Worm (Caenorhabditis elegans) whole organism, L4 larva: ENCODE data around the gene sft-1.

ENCODE experiments used
- F10B5.3 ChIP-seq: sonication (generic microtip); optimal IDR thresholded peaks from 2 replicates; lab custom pipeline; 2016; ENCODE audit warnings: mild to moderate bottlenecking, missing genetic modification characterization, missing compliant biosample characterization
- F26F4.8 ChIP-seq: fragments of 200-800 bp; sonication (Bioruptor generic); conservative IDR thresholded peaks from 2 replicates; pipeline ENCODE4 v1.3.6; 2022; ENCODE audit warnings: missing genetic modification characterization, missing compliant biosample characterization
- F49E8.2 ChIP-seq: sonication (generic microtip); optimal IDR thresholded peaks from 2 replicates; lab custom pipeline; 2016; ENCODE audit warnings: missing compliant biosample characterization, mild to moderate bottlenecking, missing genetic modification characterization, borderline replicate concordance
- R02D3.7 ChIP-seq: fragments of 150-350 bp; sonication (generic microtip); optimal IDR thresholded peaks from 3 replicates; lab custom pipeline; 2014; ENCODE audit warnings: missing biosample characterization, missing genetic modification characterization
- T20F7.1 ChIP-seq: fragments of 200-800 bp; sonication (Bioruptor generic); optimal IDR thresholded peaks from 2 replicates; lab custom pipeline; 2018; ENCODE audit warnings: mild to moderate bottlenecking, missing genetic modification characterization, missing compliant biosample characterization
- T26A8.4 ChIP-seq: fragments of 200-800 bp; sonication (Bioruptor generic); IDR thresholded peaks from 2 replicates; pipeline ENCODE4 v1.3.6; 2022; ENCODE audit warnings: missing genetic modification characterization, missing compliant biosample characterization
- Y48G9A.11 ChIP-seq: fragments of 200-800 bp; sonication (Bioruptor generic); IDR thresholded peaks from 2 replicates; pipeline ENCODE4 v1.3.6; 2022; ENCODE audit warnings: missing genetic modification reagents, missing genetic modification characterization, missing compliant biosample characterization
- aha-1 ChIP-seq: fragments of 150-350 bp; peaks from one replicate; lab custom pipeline; 2014; ENCODE audit warnings: missing biosample characterization, missing genetic modification characterization
- ama-1 ChIP-seq: fragments of 150-350 bp; optimal IDR thresholded peaks from 2 replicates; lab custom pipeline; 2014; ENCODE audit warnings: inconsistent platforms, mixed read lengths
- ceh-20 ChIP-seq: fragments of 200-800 bp; sonication (Bioruptor generic); IDR thresholded peaks from 2 replicates; pipeline ENCODE4 v1.3.6; 2022; ENCODE audit warnings: missing genetic modification reagents, missing genetic modification characterization, missing compliant biosample characterization
- ceh-28 ChIP-seq: fragments of 150-350 bp; optimal IDR thresholded peaks from 2 replicates; lab custom pipeline; 2014; ENCODE audit warnings: missing biosample characterization, missing genetic modification reagents, missing genetic modification characterization
- ceh-32 ChIP-seq: sonication (generic microtip); optimal IDR thresholded peaks from 2 replicates; lab custom pipeline; 2016; ENCODE audit warnings: mild to moderate bottlenecking, missing genetic modification characterization, missing compliant biosample characterization; ENCODE audit not compliant: poor library complexity
- ces-1 ChIP-seq: fragments of 150-350 bp; sonication (generic microtip); optimal IDR thresholded peaks from 4 replicates; lab custom pipeline; 2014; ENCODE audit warnings: missing biosample characterization, missing genetic modification reagents, missing genetic modification characterization
- dmd-6 ChIP-seq: fragments of 200-800 bp; sonication (Bioruptor generic); IDR thresholded peaks from 2 replicates; pipeline ENCODE4 v1.3.6; 2022; ENCODE audit warnings: missing genetic modification reagents, missing genetic modification characterization, missing compliant biosample characterization
- dmd-9 ChIP-seq: fragments of 200-800 bp; sonication (Bioruptor generic); IDR thresholded peaks from 2 replicates; pipeline ENCODE4 v1.3.6; 2022; ENCODE audit warnings: missing genetic modification reagents, missing genetic modification characterization, missing compliant biosample characterization
- dpl-1 ChIP-seq: fragments of 150-350 bp; optimal IDR thresholded peaks from 2 replicates; lab custom pipeline; 2014; ENCODE audit warnings: missing biosample characterization, missing genetic modification reagents, missing genetic modification characterization
- fos-1 ChIP-seq: fragments of 150-350 bp; optimal IDR thresholded peaks from 2 replicates; lab custom pipeline; 2014; ENCODE audit warnings: missing biosample characterization, missing genetic modification characterization
- hif-1 ChIP-seq, 2 experiments: sonication (generic microtip); optimal IDR thresholded peaks; 2 replicates each; lab custom pipeline; 2016 to 2017; ENCODE audit warnings: missing compliant biosample characterization in 2 of 2, missing genetic modification characterization in 2 of 2, missing genetic modification reagents in 2 of 2, missing genotype in 2 of 2, mild to moderate bottlenecking in 1 of 2
- hmg-1.1 ChIP-seq: fragments of 200-800 bp; sonication (Bioruptor generic); IDR thresholded peaks from 2 replicates; pipeline ENCODE4 v1.3.6; 2022; ENCODE audit warnings: missing genetic modification reagents, missing genetic modification characterization, missing compliant biosample characterization
- lin-13 ChIP-seq: fragments of 150-350 bp; optimal IDR thresholded peaks from 2 replicates; lab custom pipeline; 2014; ENCODE audit warnings: missing biosample characterization, missing genetic modification reagents, missing genetic modification characterization
- lin-38 ChIP-seq: fragments of 200-800 bp; sonication (Bioruptor generic); IDR thresholded peaks from 2 replicates; pipeline ENCODE4 v1.3.6; 2022; ENCODE audit warnings: missing genetic modification reagents, missing genetic modification characterization, missing compliant biosample characterization
- lsy-2 ChIP-seq, 2 experiments: fragments of 150-350 bp in 1 of 2; sonication (generic microtip) in 1 of 2; optimal IDR thresholded peaks; 2 replicates each; lab custom pipeline; 2014 to 2017; ENCODE audit warnings: missing biosample characterization in 2 of 2, missing genetic modification characterization in 2 of 2
- madf-9 ChIP-seq: fragments of 200-800 bp; sonication (Bioruptor generic); conservative IDR thresholded peaks from 2 replicates; pipeline ENCODE4 v1.3.6; 2022; ENCODE audit warnings: missing genetic modification reagents, missing genetic modification characterization, missing compliant biosample characterization
- nhr-111 ChIP-seq: fragments of 200-800 bp; sonication (Bioruptor generic); optimal IDR thresholded peaks from 2 replicates; lab custom pipeline; 2018; ENCODE audit warnings: mild to moderate bottlenecking, missing genetic modification characterization, missing compliant biosample characterization
- nhr-237 ChIP-seq: sonication (generic microtip); optimal IDR thresholded peaks from 2 replicates; lab custom pipeline; 2017; ENCODE audit warnings: missing biosample characterization, missing genetic modification characterization
- nhr-77 ChIP-seq: fragments of 150-350 bp; optimal IDR thresholded peaks from 2 replicates; lab custom pipeline; 2014; ENCODE audit warnings: missing biosample characterization, missing genetic modification characterization
- saeg-2 ChIP-seq: fragments of 200-800 bp; sonication (Bioruptor generic); IDR thresholded peaks from 2 replicates; pipeline ENCODE4 v1.3.6; 2022; ENCODE audit warnings: missing genetic modification reagents, missing genetic modification characterization, missing compliant biosample characterization
- sdz-12 ChIP-seq: fragments of 200-800 bp; sonication (Bioruptor generic); optimal IDR thresholded peaks from 2 replicates; lab custom pipeline; 2018; ENCODE audit warnings: mild to moderate bottlenecking, missing genetic modification characterization, missing compliant biosample characterization
- set-16 ChIP-seq: fragments of 200-800 bp; sonication (Bioruptor generic); IDR thresholded peaks from 2 replicates; pipeline ENCODE4 v1.3.6; 2022; ENCODE audit warnings: missing genetic modification reagents, missing genetic modification characterization, missing compliant biosample characterization
- skn-1 ChIP-seq: fragments of 150-350 bp; optimal IDR thresholded peaks from 2 replicates; lab custom pipeline; 2014; ENCODE audit warnings: missing biosample characterization, missing genetic modification characterization
- snpc-4 ChIP-seq: fragments of 150-350 bp; optimal IDR thresholded peaks from 2 replicates; lab custom pipeline; 2014; ENCODE audit warnings: missing biosample characterization, missing genetic modification characterization
- tra-1 ChIP-seq: fragments of 200-800 bp; sonication (Bioruptor generic); IDR thresholded peaks from 2 replicates; pipeline ENCODE4 v1.3.6; 2022; ENCODE audit warnings: missing genetic modification reagents, missing genetic modification characterization, missing compliant biosample characterization
- unc-62 ChIP-seq, 3 experiments: fragments of 150-350 bp in 1 of 3; sonication (generic microtip); optimal IDR thresholded peaks in 2 of 3; peaks in 1 of 3; 1 replicate in 1 of 3; 2 replicates in 2 of 3; lab custom pipeline; 2014 to 2017; ENCODE audit warnings: missing biosample characterization in 3 of 3, missing genetic modification characterization in 3 of 3, missing genetic modification reagents in 3 of 3, missing genotype in 1 of 3
- zfp-3 ChIP-seq: fragments of 200-800 bp; sonication (Bioruptor generic); conservative IDR thresholded peaks from 2 replicates; pipeline ENCODE4 v1.3.6; 2022; ENCODE audit warnings: missing genetic modification reagents, missing genetic modification characterization, missing compliant biosample characterization
- zip-11 ChIP-seq: fragments of 200-800 bp; sonication (Bioruptor generic); IDR thresholded peaks from 2 replicates; pipeline ENCODE4 v1.3.6; 2022; ENCODE audit warnings: missing genetic modification characterization, missing compliant biosample characterization
- ztf-11 ChIP-seq: fragments of 150-350 bp; optimal IDR thresholded peaks from 2 replicates; lab custom pipeline; 2014; ENCODE audit warnings: missing biosample characterization, missing genetic modification characterization

sft-1 gene

ce11 chrIII:3069101-3069500, 17.4 kb upstream of the sft-1 start (continued):
- TF ChIP-seq Y48G9A.11 = peak; percentile 85
- TF ChIP-seq F49E8.2 = peak; percentile 55
- TF ChIP-seq set-16 (GFP tag; lab: Robert Waterston, UW) = no peak
- no peak for TF ChIP-seq dmd-9 (GFP tag; lab: Robert Waterston, UW)
- TF ChIP-seq ceh-32 (tag; lab: Kevin White, UChicago) = no peak
- TF ChIP-seq ceh-20 (GFP tag; lab: Robert Waterston, UW) = no peak
- 0 out of 2 replicates have a peak, but pooled peaks have one; percentile 22 for TF ChIP-seq tra-1
- no peak for TF ChIP-seq lin-13 (GFP tag; lab: Kevin White, UChicago)
- TF ChIP-seq sdz-12 (GFP tag; lab: Kevin White, UChicago) = no peak
- no peak for TF ChIP-seq nhr-77
- TF ChIP-seq snpc-4 = no peak
- peak; percentile 30 for TF ChIP-seq ama-1 (lab: Kevin White, UChicago)

DNA sequence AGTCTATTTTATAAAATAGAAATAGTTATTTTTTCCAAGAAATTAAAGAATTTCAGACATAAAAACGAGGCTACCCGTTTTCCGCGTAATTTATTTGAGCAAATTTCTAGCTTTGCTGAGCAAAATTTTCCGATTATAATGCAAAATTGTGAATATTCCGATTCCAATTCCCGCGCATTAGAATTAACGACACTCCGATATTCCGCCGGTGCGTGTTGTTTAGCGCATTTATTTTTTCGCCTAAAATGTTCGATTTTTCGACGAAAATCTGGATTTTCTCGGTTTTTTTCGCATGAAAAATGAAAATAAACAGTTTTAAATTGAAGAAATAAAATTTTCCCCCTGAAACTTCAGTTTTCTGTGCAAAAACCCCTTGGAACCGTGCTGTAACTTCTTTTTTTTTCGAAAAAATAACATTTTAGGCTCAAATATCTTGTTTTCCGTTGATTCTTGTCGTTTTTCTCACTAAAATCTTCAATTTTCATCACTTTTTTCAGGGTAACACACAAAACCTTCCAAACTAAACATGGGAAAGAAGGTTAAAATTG, 16.4 kb upstream of the sft-1 start, which contains the start of gene H06I04.3:
TSS of gene H06I04.3 (plus strand) at position 498 of the 548 bp plus-strand sequence.
- TF ChIP-seq unc-62 (GFP tag; optimal IDR thresholded peaks at IDR 0.05 in 1 of 2; lab: Kevin White, UChicago) (peak in 1 of 2 experiments; percentile 10), unc-62 (tag; optimal IDR thresholded peaks at IDR 0.05; lab: Kevin White, UChicago) (no peak), T20F7.1 (peak; percentile 95), zfp-3 (0 out of 2 replicates have a peak, but pooled peaks have one; percentile 7), lsy-2 (tag; optimal IDR thresholded peaks at IDR 0.05; lab: Kevin White, UChicago) (peak in 1 of 2 experiments; percentile 64), ceh-28 (tag; lab: Kevin White, UChicago) (no peak), lin-38 (GFP tag; lab: Robert Waterston, UW) (peak; percentile 55), aha-1 (tag; lab: Kevin White, UChicago) (peak; percentile 47), ces-1 (no peak), dpl-1 (GFP tag; lab: Kevin White, UChicago) (peak; percentile 77), Y48G9A.11 (peak; percentile 88), T26A8.4 (GFP tag; lab: Robert Waterston, UW) (no peak), tra-1 (no peak), ztf-11 (tag; lab: Kevin White, UChicago) (no peak)

DNA sequence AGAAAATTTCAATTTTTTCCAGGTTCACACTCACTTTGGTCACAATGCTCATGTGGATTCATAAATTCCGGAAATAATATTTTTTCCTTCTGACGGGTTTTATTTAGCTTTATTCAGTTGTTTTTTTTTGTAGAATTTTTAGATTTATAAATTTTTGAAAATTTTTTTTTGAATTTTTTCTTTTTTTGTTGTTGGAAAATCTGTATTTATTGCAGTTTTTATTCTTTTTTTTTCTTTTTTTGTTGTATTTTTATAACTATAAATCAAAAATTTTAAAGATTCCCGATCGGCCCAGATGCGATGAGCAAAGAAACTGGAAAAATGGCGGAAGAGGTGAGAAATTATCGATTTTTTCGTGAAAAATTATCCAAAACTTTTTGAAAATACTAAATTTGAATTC, 5.1 kb downstream of the sft-1 start, which contains the start of gene ccep-135:
TSS of gene ccep-135 (plus strand) at position 301 of the 400 bp plus-strand sequence.
- TF ChIP-seq hmg-1.1 (GFP tag; lab: Robert Waterston, UW) = no peak
- no peak for TF ChIP-seq hif-1 (tag; optimal IDR thresholded peaks at IDR 0.05; lab: Kevin White, UChicago)
- TF ChIP-seq T20F7.1 = no peak
- no peak for TF ChIP-seq T26A8.4 (GFP tag; lab: Robert Waterston, UW)

DNA sequence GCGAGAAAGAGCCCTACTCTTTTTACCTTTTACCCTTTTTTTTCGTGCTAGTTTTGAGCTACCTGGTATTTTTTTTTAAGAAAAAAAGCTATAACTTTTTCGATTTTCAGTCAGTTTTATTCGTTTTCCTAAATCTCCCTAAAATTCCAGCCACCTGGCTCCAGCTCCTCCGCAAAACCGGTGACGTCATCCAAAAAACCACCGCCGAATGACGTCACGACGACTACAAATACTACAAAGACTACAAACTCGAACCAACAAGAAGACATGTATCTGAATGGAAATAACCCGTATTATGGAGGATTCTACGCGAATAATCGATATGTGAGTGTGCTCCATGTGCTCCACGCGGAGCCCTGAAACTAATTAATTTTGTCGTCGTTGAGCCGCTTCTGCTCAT, 8.2 kb downstream of the sft-1 start:
- no peak for TF ChIP-seq F10B5.3 (tag; lab: Kevin White, UChicago)
- no peak for TF ChIP-seq ceh-28 (tag; lab: Kevin White, UChicago)
- TF ChIP-seq sdz-12 (GFP tag; lab: Kevin White, UChicago) = no peak
- TF ChIP-seq nhr-237 = no peak
- no peak for TF ChIP-seq dmd-6 (GFP tag; lab: Robert Waterston, UW)
- TF ChIP-seq R02D3.7 (tag; lab: Kevin White, UChicago) = no peak
- TF ChIP-seq saeg-2 (GFP tag; lab: Robert Waterston, UW) = no peak
- no peak for TF ChIP-seq fos-1 (tag; lab: Kevin White, UChicago)
- no peak for TF ChIP-seq madf-9 (GFP tag; lab: Robert Waterston, UW)
- no peak for TF ChIP-seq nhr-111 (GFP tag; lab: Kevin White, UChicago)
- TF ChIP-seq zip-11 (GFP tag; lab: Robert Waterston, UW) = no peak
- TF ChIP-seq skn-1 (tag; lab: Kevin White, UChicago) = no peak
- no peak for TF ChIP-seq F26F4.8
- no peak for TF ChIP-seq ces-1
